Worm (Caenorhabditis elegans): ENCODE data around the gene trcs-2.

ce11 chrII:8751686-8752085 is 29.4 kb downstream of the trcs-2 start, which contains the start of gene atf-2:
- TF ChIP-seq sea-2 (GFP tag; optimal IDR thresholded peaks at IDR 0.05) = no peak
- TF ChIP-seq R02D3.7 (tag; optimal IDR thresholded peaks at IDR 0.05) = no peak
- no peak for TF ChIP-seq pha-4 (tag; optimal IDR thresholded peaks at IDR 0.05)
- no peak for TF ChIP-seq egl-27 (tag; optimal IDR thresholded peaks at IDR 0.05)
- no peak for TF ChIP-seq jun-1 (tag; optimal IDR thresholded peaks at IDR 0.05)
- no peak for TF ChIP-seq nhr-237 (tag; optimal IDR thresholded peaks at IDR 0.05)
- no peak for TF ChIP-seq ceh-16 (tag; optimal IDR thresholded peaks at IDR 0.05)
- no peak for TF ChIP-seq tbx-2 (tag; optimal IDR thresholded peaks at IDR 0.05)
- no peak for TF ChIP-seq nfya-1 (tag; optimal IDR thresholded peaks at IDR 0.05; ENCODE audit: insufficient read depth)
- TF ChIP-seq ama-1 (optimal IDR thresholded peaks at IDR 0.05) = no peak
- TF ChIP-seq elt-2 (tag; optimal IDR thresholded peaks at IDR 0.05) = no peak
- no peak for TF ChIP-seq ceh-82 (tag; optimal IDR thresholded peaks at IDR 0.05)
- no peak for TF ChIP-seq unc-39 (tag; optimal IDR thresholded peaks at IDR 0.05)
- no peak for TF ChIP-seq skn-1 (tag; optimal IDR thresholded peaks at IDR 0.05)
